Worm (Caenorhabditis elegans) whole organism, young adult: ENCODE data around the gene sodh-2.

ENCODE experiments used
- B0019.2 ChIP-seq: fragments of 200-800 bp; sonication (Bioruptor generic); conservative IDR thresholded peaks from 2 replicates; pipeline ENCODE4 v1.3.6; 2022; ENCODE audit warnings: missing genetic modification reagents, missing genetic modification characterization, missing compliant biosample characterization
- F37B4.10 ChIP-seq: fragments of 200-800 bp; sonication (Bioruptor generic); IDR thresholded peaks from 2 replicates; pipeline ENCODE4 v1.3.6; 2022; ENCODE audit warnings: missing genetic modification characterization, missing compliant biosample characterization
- F57A8.1 ChIP-seq: fragments of 200-800 bp; sonication (Bioruptor generic); optimal IDR thresholded peaks from 2 replicates; lab custom pipeline; 2018; ENCODE audit warnings: mild to moderate bottlenecking, missing genetic modification characterization, moderate library complexity, missing compliant biosample characterization
- K12H6.12 ChIP-seq: fragments of 200-800 bp; sonication (Bioruptor generic); optimal IDR thresholded peaks from 2 replicates; lab custom pipeline; 2018; ENCODE audit warnings: mild to moderate bottlenecking, missing genetic modification characterization, missing compliant biosample characterization
- T07F8.4 ChIP-seq: sonication (generic microtip); optimal IDR thresholded peaks from 2 replicates; lab custom pipeline; 2016; ENCODE audit warnings: mild to moderate bottlenecking, missing genetic modification characterization, moderate library complexity, missing compliant biosample characterization
- T26A5.8 ChIP-seq: sonication (generic microtip); optimal IDR thresholded peaks from 2 replicates; lab custom pipeline; 2016; ENCODE audit warnings: missing genetic modification characterization, missing compliant biosample characterization
- Y53F4B.3 ChIP-seq: fragments of 200-800 bp; sonication (Bioruptor generic); IDR thresholded peaks from 2 replicates; pipeline ENCODE4 v1.3.6; 2022; ENCODE audit warnings: missing genetic modification reagents, missing genetic modification characterization, missing compliant biosample characterization
- aptf-2 ChIP-seq: fragments of 200-800 bp; sonication (Bioruptor generic); conservative IDR thresholded peaks from 2 replicates; pipeline ENCODE4 v1.3.6; 2022; ENCODE audit warnings: missing genetic modification reagents, missing genetic modification characterization, missing compliant biosample characterization
- atf-7 ChIP-seq: sonication (generic microtip); optimal IDR thresholded peaks from 2 replicates; lab custom pipeline; 2017; ENCODE audit warnings: mild to moderate bottlenecking, missing genetic modification characterization, missing compliant biosample characterization
- attf-5 ChIP-seq: fragments of 200-800 bp; sonication (Bioruptor generic); optimal IDR thresholded peaks from 2 replicates; lab custom pipeline; 2018; ENCODE audit warnings: mild to moderate bottlenecking, missing genetic modification characterization, missing compliant biosample characterization
- bed-1 ChIP-seq: fragments of 200-800 bp; sonication (Bioruptor generic); IDR thresholded peaks from 2 replicates; pipeline ENCODE4 v1.3.6; 2022; ENCODE audit warnings: missing genetic modification reagents, missing genetic modification characterization, missing compliant biosample characterization
- bed-2 ChIP-seq: fragments of 200-800 bp; sonication (Bioruptor generic); IDR thresholded peaks from 2 replicates; pipeline ENCODE4 v1.3.6; 2022; ENCODE audit warnings: missing genetic modification reagents, missing genetic modification characterization, missing compliant biosample characterization
- ceh-58 ChIP-seq: fragments of 200-800 bp; sonication (Bioruptor generic); IDR thresholded peaks from 2 replicates; pipeline ENCODE4 v1.3.6; 2022; ENCODE audit warnings: missing genetic modification characterization, missing compliant biosample characterization
- dpff-1 ChIP-seq: sonication (generic microtip); optimal IDR thresholded peaks from 2 replicates; lab custom pipeline; 2017; ENCODE audit warnings: mild to moderate bottlenecking, missing genetic modification characterization, missing compliant biosample characterization
- efl-1 ChIP-seq: fragments of 150-350 bp; optimal IDR thresholded peaks from 2 replicates; lab custom pipeline; 2014; ENCODE audit warnings: missing biosample characterization, missing genetic modification reagents, missing genetic modification characterization
- egl-18 ChIP-seq: fragments of 200-800 bp; sonication (Bioruptor generic); IDR thresholded peaks from 2 replicates; pipeline ENCODE4 v1.3.6; 2022; ENCODE audit warnings: missing genetic modification reagents, missing genetic modification characterization, missing compliant biosample characterization
- gei-17 ChIP-seq: fragments of 200-800 bp; sonication (Bioruptor generic); optimal IDR thresholded peaks from 2 replicates; lab custom pipeline; 2018; ENCODE audit warnings: mild to moderate bottlenecking, missing genetic modification characterization, missing compliant biosample characterization
- him-1 ChIP-seq: sonication (generic microtip); optimal IDR thresholded peaks from 2 replicates; lab custom pipeline; 2016; ENCODE audit warnings: missing genotype, missing genetic modification reagents, missing genetic modification characterization, missing compliant biosample characterization
- hlh-26 ChIP-seq: fragments of 200-800 bp; sonication (Bioruptor generic); conservative IDR thresholded peaks from 2 replicates; pipeline ENCODE4 v1.3.6; 2022; ENCODE audit warnings: missing genetic modification reagents, missing genetic modification characterization, missing compliant biosample characterization
- hmg-20 ChIP-seq: fragments of 200-800 bp; sonication (Bioruptor generic); IDR thresholded peaks from 2 replicates; pipeline ENCODE4 v1.3.6; 2022; ENCODE audit warnings: missing genetic modification reagents, missing genetic modification characterization, missing compliant biosample characterization
- let-526 ChIP-seq: fragments of 200-800 bp; sonication (Bioruptor generic); IDR thresholded peaks from 2 replicates; pipeline ENCODE4 v1.3.6; 2022; ENCODE audit warnings: missing genetic modification reagents, missing genetic modification characterization, missing compliant biosample characterization
- lin-35 ChIP-seq, 3 experiments: fragments of 150-350 bp in 2 of 3; sonication (generic microtip) in 1 of 3; optimal IDR thresholded peaks; 2 replicates each; lab custom pipeline; 2014 to 2018; ENCODE audit warnings: missing biosample characterization in 3 of 3, missing genetic modification characterization in 3 of 3, missing genetic modification reagents in 3 of 3
- lin-54 ChIP-seq: fragments of 200-800 bp; sonication (Bioruptor generic); optimal IDR thresholded peaks from 2 replicates; lab custom pipeline; 2018; ENCODE audit warnings: mild to moderate bottlenecking, missing genetic modification characterization, missing compliant biosample characterization
- madf-10 ChIP-seq: sonication (generic microtip); optimal IDR thresholded peaks from 2 replicates; lab custom pipeline; 2016; ENCODE audit warnings: mild to moderate bottlenecking, missing genetic modification characterization, missing compliant biosample characterization
- mcd-1 ChIP-seq: fragments of 200-800 bp; sonication (Bioruptor generic); IDR thresholded peaks from 2 replicates; pipeline ENCODE4 v1.3.6; 2022; ENCODE audit warnings: missing genetic modification reagents, missing genetic modification characterization, missing compliant biosample characterization
- mxl-1 ChIP-seq: sonication (generic microtip); optimal IDR thresholded peaks from 2 replicates; lab custom pipeline; 2016; ENCODE audit warnings: missing genetic modification characterization, missing compliant biosample characterization
- nfya-2 ChIP-seq: fragments of 200-800 bp; sonication (Bioruptor generic); IDR thresholded peaks from 2 replicates; pipeline ENCODE4 v1.3.6; 2022; ENCODE audit warnings: missing genetic modification reagents, missing genetic modification characterization, missing compliant biosample characterization
- nfyb-1 ChIP-seq: fragments of 200-800 bp; sonication (Bioruptor generic); IDR thresholded peaks from 2 replicates; pipeline ENCODE4 v1.3.6; 2022; ENCODE audit warnings: missing genetic modification reagents, missing genetic modification characterization, missing compliant biosample characterization
- nhr-120 ChIP-seq: fragments of 200-800 bp; sonication (Bioruptor generic); IDR thresholded peaks from 2 replicates; pipeline ENCODE4 v1.3.6; 2022; ENCODE audit warnings: missing genetic modification characterization, missing compliant biosample characterization
- nhr-27 ChIP-seq: fragments of 200-800 bp; sonication (Bioruptor generic); optimal IDR thresholded peaks from 2 replicates; lab custom pipeline; 2018; ENCODE audit warnings: mild to moderate bottlenecking, missing genetic modification characterization, moderate library complexity, missing compliant biosample characterization
- pha-4 ChIP-seq: fragments of 150-350 bp; sonication (generic microtip); optimal IDR thresholded peaks from 2 replicates; lab custom pipeline; 2014; ENCODE audit warnings: missing biosample characterization, missing genetic modification reagents, missing genetic modification characterization
- repo-1 ChIP-seq: sonication (generic microtip); optimal IDR thresholded peaks from 2 replicates; lab custom pipeline; 2017; ENCODE audit warnings: mild to moderate bottlenecking, missing genetic modification characterization, missing compliant biosample characterization
- snpc-1.3 ChIP-seq: sonication (generic microtip); optimal IDR thresholded peaks from 2 replicates; lab custom pipeline; 2017; ENCODE audit warnings: missing genetic modification characterization, mild to moderate bottlenecking, missing compliant biosample characterization, antibody characterized with exemption, moderate library complexity, missing genotype, missing genetic modification reagents; ENCODE audit not compliant: insufficient read depth
- snpc-3.4 ChIP-seq: sonication (generic microtip); optimal IDR thresholded peaks from 2 replicates; lab custom pipeline; 2017; ENCODE audit warnings: missing genetic modification characterization, mild to moderate bottlenecking, missing compliant biosample characterization, antibody characterized with exemption, moderate library complexity, missing genotype, missing genetic modification reagents
- sptf-2 ChIP-seq: fragments of 200-800 bp; sonication (Bioruptor generic); optimal IDR thresholded peaks from 2 replicates; lab custom pipeline; 2018; ENCODE audit warnings: mild to moderate bottlenecking, missing genetic modification characterization, missing compliant biosample characterization
- unc-62 ChIP-seq: fragments of 150-350 bp; optimal IDR thresholded peaks from 2 replicates; lab custom pipeline; 2014; ENCODE audit warnings: missing biosample characterization, missing genetic modification reagents, missing genetic modification characterization
- zfh-2 ChIP-seq: fragments of 200-800 bp; sonication (Bioruptor generic); conservative IDR thresholded peaks from 2 replicates; pipeline ENCODE4 v1.3.6; 2022; ENCODE audit warnings: missing genetic modification reagents, missing genetic modification characterization, missing compliant biosample characterization
- zim-3 ChIP-seq: sonication (generic microtip); optimal IDR thresholded peaks from 2 replicates; lab custom pipeline; 2017; ENCODE audit warnings: mild to moderate bottlenecking, missing genetic modification characterization, moderate library complexity, missing compliant biosample characterization
- ztf-26 ChIP-seq: sonication (generic microtip); optimal IDR thresholded peaks from 2 replicates; lab custom pipeline; 2017; ENCODE audit warnings: missing genetic modification characterization, missing compliant biosample characterization
- ztf-28 ChIP-seq: fragments of 200-800 bp; sonication (Bioruptor generic); IDR thresholded peaks from 2 replicates; pipeline ENCODE4 v1.3.6; 2022; ENCODE audit warnings: missing genetic modification reagents, missing genetic modification characterization, missing compliant biosample characterization
- ztf-6 ChIP-seq: fragments of 200-800 bp; sonication (Bioruptor generic); IDR thresholded peaks from 2 replicates; pipeline ENCODE4 v1.3.6; 2022; ENCODE audit warnings: missing genetic modification reagents, missing genetic modification characterization, missing compliant biosample characterization

sodh-2 gene

ce11 chrV:11891143-11891862 is at the start of gene sodh-2, which contains the start of gene srx-76:
sodh-2 (minus strand) TSS chrV:11891243.
srx-76 (plus strand) TSS chrV:11891812.
- TF ChIP-seq nfyb-1 (GFP tag; lab: Robert Waterston, UW) (no peak), T07F8.4 (no peak), zim-3 (tag; lab: Kevin White, UChicago) (no peak), nfya-2 (GFP tag; lab: Robert Waterston, UW) (no peak), K12H6.12 (tag; lab: Kevin White, UChicago) (no peak), dpff-1 (tag; lab: Kevin White, UChicago) (no peak), aptf-2 (GFP tag; lab: Robert Waterston, UW) (no peak), atf-7 (tag; lab: Kevin White, UChicago) (no peak), repo-1 (tag; lab: Kevin White, UChicago) (no peak), Y53F4B.3 (GFP tag; lab: Robert Waterston, UW) (no peak), hmg-20 (GFP tag; lab: Robert Waterston, UW) (no peak), mcd-1 (GFP tag; lab: Robert Waterston, UW) (no peak)
- TF ChIP-seq, all 124 proteins: peak for 0

- no peak for TF ChIP-seq unc-62 (GFP tag; lab: Kevin White, UChicago)
- TF ChIP-seq lin-54 (GFP tag; lab: Kevin White, UChicago): no peak
- TF ChIP-seq ztf-28 (GFP tag; lab: Robert Waterston, UW): no peak
- TF ChIP-seq sptf-2 (GFP tag; lab: Kevin White, UChicago): no peak
- no peak for TF ChIP-seq atf-7 (tag; lab: Kevin White, UChicago)
- TF ChIP-seq nhr-120 (GFP tag; lab: Robert Waterston, UW): no peak
- TF ChIP-seq B0019.2 (GFP tag; lab: Robert Waterston, UW): no peak
- TF ChIP-seq mxl-1 (tag; lab: Kevin White, UChicago): no peak
- TF ChIP-seq bed-2: no peak
- no peak for TF ChIP-seq zfh-2 (GFP tag; lab: Robert Waterston, UW)
- TF ChIP-seq ztf-6 (GFP tag; lab: Robert Waterston, UW): no peak
- TF ChIP-seq madf-10 (tag; lab: Kevin White, UChicago): no peak
- no peak for TF ChIP-seq F37B4.10 (GFP tag; lab: Robert Waterston, UW)
- no peak for TF ChIP-seq gei-17
- TF ChIP-seq bed-1 (GFP tag; lab: Robert Waterston, UW): no peak
- no peak for TF ChIP-seq hlh-26 (GFP tag; lab: Robert Waterston, UW)
- TF ChIP-seq snpc-3.4 (tag; lab: Kevin White, UChicago): no peak
Measured at ce11 chrV:11940329-11940728, 49.3 kb upstream of the sodh-2 start.

ce11 chrV:11937710-11938109 is 46.7 kb upstream of the sodh-2 start, which contains the start of gene gpla-1:
gpla-1 (minus strand) TSS chrV:11937810.
- no peak for TF ChIP-seq him-1
- TF ChIP-seq efl-1 (GFP tag; lab: Kevin White, UChicago): no peak
- no peak for TF ChIP-seq let-526
- no peak for TF ChIP-seq snpc-1.3
- no peak for TF ChIP-seq nhr-27 (tag; lab: Kevin White, UChicago)
- no peak for TF ChIP-seq pha-4
- TF ChIP-seq lin-35 (GFP tag; optimal IDR thresholded peaks at IDR 0.05; lab: Kevin White, UChicago): no peak
- TF ChIP-seq T26A5.8 (tag; lab: Kevin White, UChicago): no peak
- TF ChIP-seq ceh-58: no peak
- no peak for TF ChIP-seq hmg-20 (GFP tag; lab: Robert Waterston, UW)
- no peak for TF ChIP-seq egl-18 (GFP tag; lab: Robert Waterston, UW)
- TF ChIP-seq ztf-26: no peak
- TF ChIP-seq F57A8.1: no peak
- no peak for TF ChIP-seq lin-54 (GFP tag; lab: Kevin White, UChicago)
- no peak for TF ChIP-seq aptf-2 (GFP tag; lab: Robert Waterston, UW)
- no peak for TF ChIP-seq T07F8.4
- no peak for TF ChIP-seq attf-5 (GFP tag; lab: Kevin White, UChicago)
